Fruit fly (Drosophila melanogaster) whole organism, embryonic: ENCODE measurements around the gene Ptp99A.

Source experiments
- Atf3 ChIP-seq: fragments of 200-800 bp; sonication (Bioruptor generic); optimal IDR thresholded peaks from 3 replicates; lab custom pipeline; 2016; ENCODE audit warnings: missing biosample characterization, missing genetic modification characterization
- Bdp1 ChIP-seq: fragments of 200-800 bp; sonication (Bioruptor generic); optimal IDR thresholded peaks from 3 replicates; lab custom pipeline; 2016; ENCODE audit warnings: missing biosample characterization, missing genetic modification characterization
- CG1024 ChIP-seq: fragments of 200-800 bp; sonication (Bioruptor generic); IDR thresholded peaks from 2 replicates; pipeline ENCODE4 v1.3.6; 2022; ENCODE audit warnings: missing biosample characterization, missing genetic modification characterization
- CG10321 ChIP-seq: fragments of 200-800 bp; sonication (Bioruptor generic); IDR thresholded peaks from 2 replicates; pipeline ENCODE4 v1.3.6; 2022; ENCODE audit warnings: missing biosample characterization, missing genetic modification characterization
- CG11560 ChIP-seq: fragments of 200-800 bp; sonication (Bioruptor generic); IDR thresholded peaks from 3 replicates; pipeline ENCODE4 v1.3.6; 2022; ENCODE audit warnings: missing biosample characterization, missing genetic modification characterization
- CG11696 ChIP-seq: fragments of 200-800 bp; sonication (Bioruptor generic); IDR thresholded peaks from 2 replicates; pipeline ENCODE4 v1.3.6; 2022; ENCODE audit warnings: missing biosample characterization, missing genetic modification characterization
- CG1233 ChIP-seq: fragments of 200-800 bp; sonication (Bioruptor generic); optimal IDR thresholded peaks from 4 replicates; lab custom pipeline; 2018; ENCODE audit warnings: missing biosample characterization, mild to moderate bottlenecking, missing genetic modification characterization
- CG15011 ChIP-seq: fragments of 200-800 bp; sonication (Bioruptor generic); optimal IDR thresholded peaks from 3 replicates; lab custom pipeline; 2018; ENCODE audit warnings: missing biosample characterization, mild to moderate bottlenecking, missing genetic modification characterization
- CG1647 ChIP-seq: fragments of 200-800 bp; sonication (Bioruptor generic); optimal IDR thresholded peaks from 3 replicates; lab custom pipeline; 2016; ENCODE audit warnings: missing biosample characterization, missing genetic modification characterization
- CG17802 ChIP-seq: fragments of 200-800 bp; sonication (Bioruptor generic); optimal IDR thresholded peaks from 2 replicates; lab custom pipeline; 2018; ENCODE audit warnings: missing biosample characterization, mild to moderate bottlenecking, missing genetic modification characterization, moderate library complexity
- CG17829 ChIP-seq: fragments of 200-800 bp; optimal IDR thresholded peaks from 2 replicates; lab custom pipeline; 2019; ENCODE audit warnings: missing biosample characterization, mild to moderate bottlenecking, missing genetic modification characterization, moderate library complexity
- CG2889 ChIP-seq: fragments of 200-800 bp; sonication (Bioruptor generic); IDR thresholded peaks from 3 replicates; pipeline ENCODE4 v1.3.6; 2022; ENCODE audit warnings: missing biosample characterization, missing genetic modification characterization
- CG30020 ChIP-seq: fragments of 200-800 bp; optimal IDR thresholded peaks from 2 replicates; lab custom pipeline; 2019; ENCODE audit warnings: missing biosample characterization, mild to moderate bottlenecking, missing genetic modification characterization, moderate library complexity
- CG3407 ChIP-seq: fragments of 200-800 bp; sonication (Bioruptor generic); optimal IDR thresholded peaks from 2 replicates; lab custom pipeline; 2018; ENCODE audit warnings: missing biosample characterization, mild to moderate bottlenecking, missing genetic modification characterization
- CG3995 ChIP-seq: fragments of 200-800 bp; sonication (Bioruptor generic); optimal IDR thresholded peaks from 3 replicates; lab custom pipeline; 2016; ENCODE audit warnings: missing biosample characterization, missing genetic modification characterization
- CG42726 ChIP-seq: fragments of 200-800 bp; sonication (Bioruptor generic); IDR thresholded peaks from 2 replicates; pipeline ENCODE4 v1.3.6; 2022; ENCODE audit warnings: missing biosample characterization, missing genetic modification characterization; ENCODE audit not compliant: partially characterized antibody
- CG7987 ChIP-seq: fragments of 200-800 bp; sonication (Bioruptor generic); optimal IDR thresholded peaks from 2 replicates; lab custom pipeline; 2018; ENCODE audit warnings: missing biosample characterization, mild to moderate bottlenecking, missing genetic modification characterization, moderate library complexity
- CG9215 ChIP-seq: fragments of 200-800 bp; sonication (Bioruptor generic); IDR thresholded peaks from 2 replicates; pipeline ENCODE4 v1.3.6; 2022; ENCODE audit warnings: missing biosample characterization, missing genetic modification characterization
- D19A ChIP-seq: fragments of 200-800 bp; optimal IDR thresholded peaks from 3 replicates; lab custom pipeline; 2019; ENCODE audit warnings: missing biosample characterization, mild to moderate bottlenecking, missing genetic modification characterization, moderate library complexity
- Dbx ChIP-seq: fragments of 200-800 bp; sonication (Bioruptor generic); IDR thresholded peaks from 3 replicates; pipeline ENCODE4 v1.3.6; 2022; ENCODE audit warnings: missing biosample characterization, missing genetic modification characterization
- HLH3B ChIP-seq: fragments of 200-800 bp; sonication (Bioruptor generic); IDR thresholded peaks from 2 replicates; pipeline ENCODE4 v1.3.6; 2022; ENCODE audit warnings: missing biosample characterization, missing genetic modification characterization
- Hey ChIP-seq: fragments of 200-800 bp; sonication (Bioruptor generic); optimal IDR thresholded peaks from 3 replicates; lab custom pipeline; 2018; ENCODE audit warnings: missing biosample characterization, mild to moderate bottlenecking, missing genetic modification characterization
- Lpt ChIP-seq: fragments of >200 bp; optimal IDR thresholded peaks from 2 replicates; lab custom pipeline; 2018; ENCODE audit warnings: missing biosample characterization, missing genetic modification characterization
- Mes4 ChIP-seq: fragments of 200-800 bp; sonication (Bioruptor generic); optimal IDR thresholded peaks from 2 replicates; lab custom pipeline; 2016; ENCODE audit warnings: missing biosample characterization, missing genetic modification characterization
- Opbp ChIP-seq: fragments of 200-800 bp; sonication (Bioruptor generic); IDR thresholded peaks from 3 replicates; pipeline ENCODE4 v1.3.6; 2022; ENCODE audit warnings: missing biosample characterization, missing genetic modification characterization; ENCODE audit not compliant: partially characterized antibody
- Scr ChIP-seq: fragments of 200-800 bp; sonication (Bioruptor generic); IDR thresholded peaks from 2 replicates; pipeline ENCODE4 v1.3.6; 2022; ENCODE audit warnings: missing biosample characterization, missing genetic modification characterization; ENCODE audit not compliant: partially characterized antibody
- Side ChIP-seq: fragments of 200-800 bp; sonication (Bioruptor generic); optimal IDR thresholded peaks from 2 replicates; lab custom pipeline; 2016; ENCODE audit warnings: missing biosample characterization, missing genetic modification characterization
- YL-1 ChIP-seq: fragments of 200-800 bp; sonication (Bioruptor generic); optimal IDR thresholded peaks from 3 replicates; lab custom pipeline; 2017; ENCODE audit warnings: missing biosample characterization, mild to moderate bottlenecking, missing genetic modification characterization
- ac ChIP-seq: fragments of 200-800 bp; sonication (Bioruptor generic); optimal IDR thresholded peaks from 3 replicates; lab custom pipeline; 2017; ENCODE audit warnings: missing biosample characterization, mild to moderate bottlenecking, missing genetic modification characterization
- al ChIP-seq: fragments of 200-800 bp; sonication (Bioruptor generic); IDR thresholded peaks from 2 replicates; pipeline ENCODE4 v1.3.6; 2022; ENCODE audit warnings: missing biosample characterization, missing genetic modification characterization
- amos ChIP-seq: fragments of 200-800 bp; sonication (Bioruptor generic); IDR thresholded peaks from 2 replicates; pipeline ENCODE4 v1.3.6; 2022; ENCODE audit warnings: missing biosample characterization, missing genetic modification characterization; ENCODE audit not compliant: partially characterized antibody
- aop ChIP-seq: fragments of 200-800 bp; sonication (Bioruptor generic); IDR thresholded peaks from 2 replicates; pipeline ENCODE4 v1.3.6; 2022; ENCODE audit warnings: missing biosample characterization, missing genetic modification characterization
- cato ChIP-seq: fragments of 200-800 bp; sonication (Bioruptor generic); optimal IDR thresholded peaks from 2 replicates; lab custom pipeline; 2016; ENCODE audit warnings: missing biosample characterization, missing genetic modification characterization, borderline replicate concordance
- disco-r ChIP-seq: fragments of 200-800 bp; sonication (Bioruptor generic); optimal IDR thresholded peaks from 2 replicates; lab custom pipeline; 2016; ENCODE audit warnings: missing biosample characterization, missing genetic modification characterization
- eve ChIP-seq, 2 experiments: fragments of >200 bp; optimal IDR thresholded peaks; 2 replicates each; lab custom pipeline; 2017; ENCODE audit warnings: missing biosample characterization in 2 of 2, missing genetic modification characterization in 2 of 2
- gcm2 ChIP-seq: fragments of 200-800 bp; sonication (Bioruptor generic); optimal IDR thresholded peaks from 2 replicates; lab custom pipeline; 2016; ENCODE audit warnings: missing biosample characterization, missing genetic modification characterization
- ham ChIP-seq: fragments of 200-800 bp; sonication (Bioruptor generic); IDR thresholded peaks from 2 replicates; pipeline ENCODE4 v1.3.6; 2022; ENCODE audit warnings: missing biosample characterization, missing genetic modification characterization
- hkb ChIP-seq, 2 experiments: fragments of 200-800 bp in 1 of 2; fragments of >200 bp in 1 of 2; sonication (Bioruptor generic) in 1 of 2; IDR thresholded peaks in 1 of 2; optimal IDR thresholded peaks in 1 of 2; 2 replicates each; pipeline versions ENCODE4 v1.3.6 to Lab custom; 2017 to 2022; ENCODE audit warnings: missing biosample characterization in 1 of 2, missing genetic modification characterization in 1 of 2
- ind ChIP-seq: fragments of 200-800 bp; sonication (Bioruptor generic); optimal IDR thresholded peaks from 3 replicates; lab custom pipeline; 2016; ENCODE audit warnings: missing biosample characterization, missing genetic modification characterization
- inv ChIP-seq: fragments of 200-800 bp; sonication (Bioruptor generic); IDR thresholded peaks from 2 replicates; pipeline ENCODE4 v1.3.6; 2022; ENCODE audit warnings: missing biosample characterization, missing genetic modification characterization; ENCODE audit not compliant: partially characterized antibody
- lab ChIP-seq: fragments of 200-800 bp; sonication (Bioruptor generic); optimal IDR thresholded peaks from 3 replicates; lab custom pipeline; 2017; ENCODE audit warnings: missing biosample characterization, missing genetic modification characterization, mild to moderate bottlenecking, moderate library complexity, missing genetic modification reagents
- luna ChIP-seq: fragments of 200-800 bp; sonication (Bioruptor generic); optimal IDR thresholded peaks from 2 replicates; lab custom pipeline; 2016; ENCODE audit warnings: missing biosample characterization, missing genetic modification characterization
- onecut ChIP-seq: fragments of 200-800 bp; sonication (Bioruptor generic); IDR thresholded peaks from 2 replicates; pipeline ENCODE4 v1.3.6; 2022; ENCODE audit warnings: missing biosample characterization, missing genetic modification characterization
- pros ChIP-seq: fragments of 200-800 bp; sonication (Bioruptor generic); optimal IDR thresholded peaks from 3 replicates; lab custom pipeline; 2019; ENCODE audit warnings: missing biosample characterization, mild to moderate bottlenecking, missing genetic modification characterization, moderate library complexity
- psq ChIP-seq: fragments of 200-800 bp; sonication (Bioruptor generic); optimal IDR thresholded peaks from 2 replicates; lab custom pipeline; 2017; ENCODE audit warnings: missing biosample characterization, missing genetic modification characterization
- shn ChIP-seq: fragments of 200-800 bp; sonication (Bioruptor generic); optimal IDR thresholded peaks from 3 replicates; lab custom pipeline; 2016; ENCODE audit warnings: missing biosample characterization, missing genetic modification characterization
- tll ChIP-seq, 2 experiments: fragments of 200-800 bp in 1 of 2; fragments of >200 bp in 1 of 2; sonication (Bioruptor generic) in 1 of 2; optimal IDR thresholded peaks; 2 replicates each; lab custom pipeline; 2017 to 2019; ENCODE audit warnings: missing biosample characterization in 2 of 2, missing genetic modification characterization in 2 of 2, mild to moderate bottlenecking in 1 of 2, moderate library complexity in 1 of 2
- vfl ChIP-seq: fragments of 200-800 bp; sonication (Bioruptor generic); optimal IDR thresholded peaks from 2 replicates; lab custom pipeline; 2016; ENCODE audit warnings: missing biosample characterization, missing genetic modification characterization
- vvl ChIP-seq: fragments of 200-800 bp; sonication (Bioruptor generic); IDR thresholded peaks from 2 replicates; pipeline ENCODE4 v1.3.6; 2022; ENCODE audit warnings: missing biosample characterization, missing genetic modification characterization
- zen ChIP-seq: fragments of 200-800 bp; sonication (Bioruptor generic); optimal IDR thresholded peaks from 3 replicates; lab custom pipeline; 2018; ENCODE audit warnings: missing biosample characterization, mild to moderate bottlenecking, missing genetic modification characterization, moderate library complexity

Gene Ptp99A

DNA sequence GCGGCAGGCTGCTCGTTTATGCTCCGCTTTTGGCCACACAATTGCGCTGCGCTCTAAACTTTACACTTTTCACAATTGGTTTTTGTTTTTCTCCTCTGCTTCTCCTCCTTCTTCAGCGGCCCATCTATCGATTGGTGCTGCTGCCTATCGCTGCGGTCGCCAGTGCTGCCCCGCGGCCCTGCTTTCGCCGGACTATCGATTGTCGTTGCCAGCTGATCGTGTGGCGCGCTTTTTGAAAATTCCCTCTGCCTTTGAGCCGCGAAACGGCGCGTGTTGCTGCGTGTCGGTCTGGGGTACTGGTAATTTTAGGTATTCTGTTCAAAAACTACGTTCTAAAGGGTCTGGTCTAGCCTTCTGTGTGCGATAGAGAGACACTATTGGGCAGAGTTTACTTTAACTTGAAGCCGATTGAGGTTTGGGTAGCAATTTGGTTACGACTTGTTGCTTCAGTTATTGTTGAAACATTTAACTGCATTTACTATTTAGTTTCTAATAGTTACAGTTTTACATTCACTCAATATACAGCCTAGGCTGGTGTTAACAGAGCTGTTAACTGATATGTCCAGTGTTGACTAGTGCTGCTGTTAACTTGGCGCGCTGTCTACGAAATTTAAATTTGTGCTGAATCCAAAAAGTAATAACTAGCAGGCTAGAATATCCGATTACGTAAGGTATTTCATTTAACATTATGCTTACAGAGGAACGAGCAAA is 126.1 kb downstream of the Ptp99A start, which contains the start of gene Trc8 (continued):
- TF ChIP-seq vfl (GFP tag; lab: Kevin White, UChicago) = no peak
- no peak for TF ChIP-seq ac (GFP tag; lab: Kevin White, UChicago)
- no peak for TF ChIP-seq CG1024 (GFP tag; lab: Robert Waterston, UW)
- no peak for TF ChIP-seq Lpt (GFP tag; lab: Kevin White, UChicago)
- no peak for TF ChIP-seq CG17802 (tag; lab: Kevin White, UChicago)
- no peak for TF ChIP-seq Mes4 (GFP tag; lab: Kevin White, UChicago)
- TF ChIP-seq CG42726 (GFP tag; lab: Robert Waterston, UW) = peak; percentile 90
- no peak for TF ChIP-seq cato (GFP tag; lab: Kevin White, UChicago)
- TF ChIP-seq Side (GFP tag; lab: Kevin White, UChicago) = peak; percentile 14
- no peak for TF ChIP-seq zen (tag; lab: Kevin White, UChicago)
- no peak for TF ChIP-seq CG30020 (tag; lab: Kevin White, UChicago)
- no peak for TF ChIP-seq CG15011 (GFP tag; lab: Kevin White, UChicago)
- TF ChIP-seq Dbx (GFP tag; lab: Robert Waterston, UW) = peak; percentile 34; the same call in 1 of the 3 replicates
- no peak for TF ChIP-seq eve (GFP tag; optimal IDR thresholded peaks at IDR 0.05; lab: Kevin White, UChicago)
- TF ChIP-seq CG1233 (GFP tag; lab: Kevin White, UChicago) = no peak
- TF ChIP-seq CG1647 (GFP tag; lab: Kevin White, UChicago) = no peak
- TF ChIP-seq Scr = peak; percentile 82
- no peak for TF ChIP-seq HLH3B (GFP tag; lab: Robert Waterston, UW)
- TF ChIP-seq psq (GFP tag; lab: Kevin White, UChicago) = peak; percentile 97
- peak; percentile 93 for TF ChIP-seq amos (GFP tag; lab: Robert Waterston, UW)
- no peak for TF ChIP-seq CG2889 (GFP tag; lab: Robert Waterston, UW)
- TF ChIP-seq D19A = no peak
- peak; percentile 69 for TF ChIP-seq YL-1 (GFP tag; lab: Kevin White, UChicago)
- no peak for TF ChIP-seq Atf3 (GFP tag; lab: Kevin White, UChicago)
- TF ChIP-seq lab (GFP tag; lab: Kevin White, UChicago) = no peak
- no peak for TF ChIP-seq aop
- 0 out of 2 replicates have a peak, but pooled peaks have one; percentile 30 for TF ChIP-seq CG11696 (GFP tag; lab: Robert Waterston, UW)
- TF ChIP-seq CG11560 = peak; percentile 69; the same call in 2 of the 3 replicates
- peak; percentile 76 for TF ChIP-seq onecut (GFP tag; lab: Robert Waterston, UW)
- no peak for TF ChIP-seq disco-r (GFP tag; lab: Kevin White, UChicago)
- TF ChIP-seq CG3407 (GFP tag; lab: Kevin White, UChicago) = no peak
- no peak for TF ChIP-seq pros
- no peak for TF ChIP-seq ind (GFP tag; lab: Kevin White, UChicago)
- no peak for TF ChIP-seq CG7987 (GFP tag; lab: Kevin White, UChicago)
- TF ChIP-seq CG17829 = peak; percentile 59
- no peak for TF ChIP-seq al (GFP tag; lab: Robert Waterston, UW)
- no peak for TF ChIP-seq CG10321 (GFP tag; lab: Robert Waterston, UW)
- no peak for TF ChIP-seq tll (GFP tag; optimal IDR thresholded peaks at IDR 0.05; lab: Kevin White, UChicago)
- no peak for TF ChIP-seq CG3995 (GFP tag; lab: Kevin White, UChicago)
- TF ChIP-seq Opbp (GFP tag; lab: Robert Waterston, UW) = peak; percentile 93
- peak; percentile 74 for TF ChIP-seq inv
- no peak for TF ChIP-seq luna
- no peak for TF ChIP-seq shn (GFP tag; lab: Kevin White, UChicago)
- no peak for TF ChIP-seq Bdp1 (GFP tag; lab: Kevin White, UChicago)
- peak; percentile 24 for TF ChIP-seq hkb (optimal IDR thresholded peaks at IDR 0.05; lab: Kevin White, UChicago)
- no peak for TF ChIP-seq hkb (GFP tag; IDR thresholded peaks at IDR 0.05; lab: Robert Waterston, UW)
- TF ChIP-seq vvl (GFP tag; lab: Robert Waterston, UW) = no peak; the same call in 1 of the 2 replicates
- no peak for TF ChIP-seq gcm2 (GFP tag; lab: Kevin White, UChicago)
- no peak for TF ChIP-seq Hey (tag; lab: Kevin White, UChicago)
- no peak for TF ChIP-seq ham (GFP tag; lab: Robert Waterston, UW)
- no peak for TF ChIP-seq CG9215 (GFP tag; lab: Robert Waterston, UW)
